Worm (Caenorhabditis elegans) whole organism, L1 larva: ENCODE results near the gene K10D6.3.

Experiments used
- C04F5.9 ChIP-seq: sonication (generic microtip); optimal IDR thresholded peaks from 2 replicates; lab custom pipeline; 2016; ENCODE audit warnings: missing genetic modification characterization, missing compliant biosample characterization
- aly-2 ChIP-seq: fragments of 150-350 bp; optimal IDR thresholded peaks from 2 replicates; lab custom pipeline; 2014; ENCODE audit warnings: missing biosample characterization, missing genetic modification characterization
- ceh-63 ChIP-seq: fragments of 200-800 bp; sonication (Bioruptor generic); optimal IDR thresholded peaks from 2 replicates; lab custom pipeline; 2018; ENCODE audit warnings: mild to moderate bottlenecking, missing genetic modification characterization, missing compliant biosample characterization
- ceh-88 ChIP-seq: fragments of 200-800 bp; sonication (Bioruptor generic); IDR thresholded peaks from 2 replicates; pipeline ENCODE4 v1.3.6; 2022; ENCODE audit warnings: missing genetic modification characterization, missing compliant biosample characterization
- dpl-1 ChIP-seq, 3 experiments: fragments of 150-350 bp in 2 of 3; sonication (generic microtip) in 1 of 3; optimal IDR thresholded peaks; 2 replicates each; lab custom pipeline; 2014 to 2017; ENCODE audit warnings: missing biosample characterization in 3 of 3, missing genetic modification characterization in 3 of 3, missing genetic modification reagents in 3 of 3
- efl-1 ChIP-seq, 4 experiments: fragments of 150-350 bp; optimal IDR thresholded peaks in 3 of 4; peaks in 1 of 4; 1 replicate in 1 of 4; 2 replicates in 3 of 4; lab custom pipeline; 2014; ENCODE audit warnings: missing biosample characterization in 2 of 4, missing genetic modification characterization in 2 of 4, missing genetic modification reagents in 2 of 4
- egl-27 ChIP-seq, 2 experiments: fragments of 150-350 bp in 1 of 2; sonication (generic microtip); optimal IDR thresholded peaks; 3 replicates each; lab custom pipeline; 2017 to 2018; ENCODE audit warnings: missing biosample characterization in 2 of 2, missing genetic modification characterization in 2 of 2, missing genetic modification reagents in 2 of 2
- elt-2 ChIP-seq: sonication (generic microtip); optimal IDR thresholded peaks from 2 replicates; lab custom pipeline; 2016; ENCODE audit warnings: missing genetic modification characterization, mild to moderate bottlenecking, inconsistent platforms, missing compliant biosample characterization, missing genetic modification reagents
- elt-3 ChIP-seq, 6 experiments: fragments of 150-350 bp in 1 of 6; sonication (generic microtip); optimal IDR thresholded peaks; 2 replicates each; lab custom pipeline; 2017 to 2018; ENCODE audit warnings: missing biosample characterization in 6 of 6, missing genetic modification characterization in 6 of 6, inconsistent platforms in 1 of 6
- fkh-8 ChIP-seq: sonication (generic microtip); optimal IDR thresholded peaks from 2 replicates; lab custom pipeline; 2016; ENCODE audit warnings: mild to moderate bottlenecking, missing genetic modification characterization, missing compliant biosample characterization
- grh-1 ChIP-seq: fragments of 200-800 bp; sonication (Bioruptor generic); IDR thresholded peaks from 2 replicates; pipeline ENCODE4 v1.3.6; 2022; ENCODE audit warnings: missing genetic modification reagents, missing genetic modification characterization, missing compliant biosample characterization
- hlh-4 ChIP-seq: sonication (generic microtip); optimal IDR thresholded peaks from 2 replicates; lab custom pipeline; 2016; ENCODE audit warnings: mild to moderate bottlenecking, missing genetic modification characterization, missing compliant biosample characterization
- jun-1 ChIP-seq: fragments of 150-350 bp; optimal IDR thresholded peaks from 2 replicates; lab custom pipeline; 2014; ENCODE audit warnings: missing biosample characterization, missing genetic modification reagents, missing genetic modification characterization
- lin-13 ChIP-seq: fragments of 150-350 bp; optimal IDR thresholded peaks from 2 replicates; lab custom pipeline; 2014; ENCODE audit warnings: missing biosample characterization, missing genetic modification reagents, missing genetic modification characterization
- lin-14 ChIP-seq: fragments of 200-800 bp; sonication (Bioruptor generic); optimal IDR thresholded peaks from 2 replicates; lab custom pipeline; 2018; ENCODE audit warnings: mild to moderate bottlenecking, missing genetic modification characterization, moderate library complexity, missing compliant biosample characterization
- lin-35 ChIP-seq, 2 experiments: fragments of 150-350 bp; optimal IDR thresholded peaks; 2 replicates each; lab custom pipeline; 2014; ENCODE audit warnings: missing biosample characterization in 2 of 2, missing genetic modification characterization in 2 of 2, missing genetic modification reagents in 2 of 2
- lin-39 ChIP-seq: fragments of 150-350 bp; optimal IDR thresholded peaks from 2 replicates; lab custom pipeline; 2014; ENCODE audit warnings: missing biosample characterization, missing genetic modification reagents, missing genetic modification characterization
- lir-3 ChIP-seq: sonication (generic microtip); optimal IDR thresholded peaks from 2 replicates; lab custom pipeline; 2016; ENCODE audit warnings: mild to moderate bottlenecking, missing genetic modification characterization, moderate library complexity, missing compliant biosample characterization; ENCODE audit not compliant: poor library complexity
- lsy-2 ChIP-seq, 2 experiments: fragments of 150-350 bp; optimal IDR thresholded peaks; 2 replicates each; lab custom pipeline; 2014; ENCODE audit warnings: missing biosample characterization in 2 of 2, missing genetic modification characterization in 2 of 2
- mdl-1 ChIP-seq, 2 experiments: fragments of 150-350 bp; optimal IDR thresholded peaks; 2 replicates each; lab custom pipeline; 2014 to 2017; ENCODE audit warnings: missing biosample characterization in 2 of 2, missing genetic modification characterization in 2 of 2, inconsistent platforms in 1 of 2
- nhr-11 ChIP-seq: fragments of 150-350 bp; optimal IDR thresholded peaks from 2 replicates; lab custom pipeline; 2014; ENCODE audit warnings: missing biosample characterization, missing genetic modification characterization
- nhr-19 ChIP-seq: fragments of 200-800 bp; sonication (Bioruptor generic); conservative IDR thresholded peaks from 2 replicates; pipeline ENCODE4 v1.3.6; 2022; ENCODE audit warnings: missing genetic modification characterization, missing compliant biosample characterization
- nhr-20 ChIP-seq: sonication (generic microtip); optimal IDR thresholded peaks from 2 replicates; lab custom pipeline; 2016; ENCODE audit warnings: mild to moderate bottlenecking, missing genetic modification characterization, missing compliant biosample characterization
- nhr-237 ChIP-seq: fragments of 150-350 bp; optimal IDR thresholded peaks from 2 replicates; lab custom pipeline; 2014; ENCODE audit warnings: missing biosample characterization, missing genetic modification characterization
- nhr-47 ChIP-seq: sonication (generic microtip); optimal IDR thresholded peaks from 2 replicates; lab custom pipeline; 2016; ENCODE audit warnings: mild to moderate bottlenecking, missing genetic modification characterization, moderate library complexity, missing compliant biosample characterization
- nhr-71 ChIP-seq: sonication (generic microtip); optimal IDR thresholded peaks from 2 replicates; lab custom pipeline; 2016; ENCODE audit warnings: mild to moderate bottlenecking, missing genetic modification characterization, moderate library complexity, missing compliant biosample characterization
- nhr-77 ChIP-seq: fragments of 150-350 bp; optimal IDR thresholded peaks from 2 replicates; lab custom pipeline; 2014; ENCODE audit warnings: missing biosample characterization, missing genetic modification characterization
- nhr-85 ChIP-seq: sonication (generic microtip); peaks from one replicate; lab custom pipeline; 2016; ENCODE audit warnings: missing genetic modification characterization, inconsistent platforms, missing compliant biosample characterization
- nhr-90 ChIP-seq: sonication (generic microtip); optimal IDR thresholded peaks from 2 replicates; lab custom pipeline; 2016; ENCODE audit warnings: mild to moderate bottlenecking, missing genetic modification characterization, missing compliant biosample characterization; ENCODE audit not compliant: poor library complexity
- pqm-1 ChIP-seq: sonication (generic microtip); optimal IDR thresholded peaks from 3 replicates; lab custom pipeline; 2017; ENCODE audit warnings: missing biosample characterization, missing genetic modification characterization
- rnt-1 ChIP-seq: sonication (generic microtip); optimal IDR thresholded peaks from 2 replicates; lab custom pipeline; 2016; ENCODE audit warnings: mild to moderate bottlenecking, missing genetic modification characterization, moderate library complexity, missing compliant biosample characterization
- snpc-4 ChIP-seq: fragments of 150-350 bp; optimal IDR thresholded peaks from 2 replicates; lab custom pipeline; 2014; ENCODE audit warnings: missing biosample characterization, missing genetic modification characterization
- snu-23 ChIP-seq: sonication (generic microtip); optimal IDR thresholded peaks from 2 replicates; lab custom pipeline; 2016; ENCODE audit warnings: missing genetic modification characterization, missing compliant biosample characterization
- swsn-7 ChIP-seq: sonication (generic microtip); optimal IDR thresholded peaks from 2 replicates; lab custom pipeline; 2016; ENCODE audit warnings: missing genetic modification characterization, missing compliant biosample characterization
- tlp-1 ChIP-seq: fragments of 150-350 bp; optimal IDR thresholded peaks from 2 replicates; lab custom pipeline; 2014; ENCODE audit warnings: missing biosample characterization, missing genetic modification characterization
- unc-30 ChIP-seq: sonication (generic microtip); optimal IDR thresholded peaks from 2 replicates; lab custom pipeline; 2017; ENCODE audit warnings: missing biosample characterization, missing genetic modification characterization
- vab-15 ChIP-seq: sonication (generic microtip); optimal IDR thresholded peaks from 2 replicates; lab custom pipeline; 2017; ENCODE audit warnings: missing genotype, mild to moderate bottlenecking, missing genetic modification characterization, missing compliant biosample characterization
- xbp-1 ChIP-seq: sonication (generic microtip); optimal IDR thresholded peaks from 2 replicates; lab custom pipeline; 2016; ENCODE audit warnings: missing genetic modification characterization, missing compliant biosample characterization

K10D6.3 gene

DNA sequence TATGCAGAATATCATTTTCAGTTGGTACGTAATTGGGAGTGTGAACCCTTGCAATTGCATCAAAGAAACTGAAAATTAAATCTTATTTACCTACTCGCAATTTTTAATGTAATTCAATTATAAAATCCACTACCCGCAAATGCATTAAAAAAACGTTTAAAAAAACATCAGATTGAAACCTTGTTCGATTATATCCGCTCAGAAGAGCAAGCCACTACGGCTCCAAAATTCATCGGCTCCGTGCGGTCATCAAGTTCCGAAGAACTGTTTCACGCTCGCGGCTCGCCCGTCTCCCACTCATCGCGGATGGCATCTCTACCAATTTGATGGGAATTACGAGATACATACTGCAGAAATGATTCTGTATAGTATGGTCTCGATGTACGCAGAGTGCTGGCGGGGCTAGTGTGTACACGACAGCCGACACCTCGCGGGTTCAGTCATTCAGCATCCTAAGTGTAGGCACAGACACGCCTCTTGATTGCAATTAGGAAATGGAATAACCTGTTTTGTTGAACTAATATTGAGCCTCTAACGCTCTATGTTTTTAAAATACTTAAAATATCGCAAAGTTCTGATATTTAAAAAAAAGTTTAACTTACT is 25.0 kb upstream of the K10D6.3 start:
- TF ChIP-seq swsn-7 (tag; lab: Kevin White, UChicago) (peak; percentile 47), lsy-2 (tag; optimal IDR thresholded peaks at IDR 0.05; lab: Kevin White, UChicago) (peak in 1 of 2 experiments; percentile 6), lin-14 (peak; percentile 32), snu-23 (GFP tag; lab: Kevin White, UChicago) (peak; percentile 32), rnt-1 (tag; lab: Kevin White, UChicago) (peak; percentile 60), nhr-71 (tag; lab: Kevin White, UChicago) (peak; percentile 69), nhr-77 (tag; lab: Kevin White, UChicago) (peak; percentile 21), efl-1 (optimal IDR thresholded peaks at IDR 0.05; lab: Kevin White, UChicago) (peak in 1 of 2 experiments; percentile 19), efl-1 (GFP tag; optimal IDR thresholded peaks at IDR 0.05 in 1 of 2; lab: Kevin White, UChicago) (peak in 1 of 2 experiments; percentile 72), nhr-85 (peak; percentile 83), nhr-20 (tag; lab: Kevin White, UChicago) (peak; percentile 59), snpc-4 (tag; lab: Kevin White, UChicago) (peak; percentile 96), nhr-47 (tag; lab: Kevin White, UChicago) (peak; percentile 39), nhr-19 (peak; percentile 71), nhr-90 (tag; lab: Kevin White, UChicago) (peak; percentile 67), grh-1 (peak; percentile 68), elt-2 (peak; percentile 56)

ce11 chrV:11176693-11177304 is 23.6 kb upstream of the K10D6.3 start:
- TF ChIP-seq swsn-7 (tag; lab: Kevin White, UChicago) (peak; percentile 65), lsy-2 (tag; optimal IDR thresholded peaks at IDR 0.05; lab: Kevin White, UChicago) (peak in 1 of 2 experiments; percentile 11), nhr-90 (tag; lab: Kevin White, UChicago) (peak; percentile 82), mdl-1 (tag; optimal IDR thresholded peaks at IDR 0.05; lab: Kevin White, UChicago) (peak in 1 of 2 experiments; percentile 16), xbp-1 (tag; lab: Kevin White, UChicago) (peak; percentile 10), nhr-20 (tag; lab: Kevin White, UChicago) (peak; percentile 74), efl-1 (optimal IDR thresholded peaks at IDR 0.05; lab: Kevin White, UChicago) (peak in 1 of 2 experiments; percentile 17), efl-1 (GFP tag; optimal IDR thresholded peaks at IDR 0.05 in 1 of 2; lab: Kevin White, UChicago) (peak in 1 of 2 experiments; percentile 85), elt-3 (tag; optimal IDR thresholded peaks at IDR 0.05; lab: Kevin White, UChicago) (peak in 4 of 6 experiments; percentile 16 to 55 (median 40)), lin-35 (GFP tag; optimal IDR thresholded peaks at IDR 0.05; lab: Kevin White, UChicago) (peak in 1 of 2 experiments; percentile 29), rnt-1 (tag; lab: Kevin White, UChicago) (peak; percentile 82), ceh-88 (GFP tag; lab: Robert Waterston, UW) (0 out of 2 replicates have a peak, but pooled peaks have one; percentile 2), nhr-71 (tag; lab: Kevin White, UChicago) (peak; percentile 82), lin-13 (GFP tag; lab: Kevin White, UChicago) (peak; percentile 32), snu-23 (GFP tag; lab: Kevin White, UChicago) (peak; percentile 60), grh-1 (peak; percentile 46), nhr-47 (tag; lab: Kevin White, UChicago) (peak; percentile 76), nhr-77 (tag; lab: Kevin White, UChicago) (peak; percentile 13), nhr-19 (peak; percentile 88), nhr-85 (peak; percentile 86), elt-2 (peak; percentile 93), lin-39 (tag; lab: Kevin White, UChicago) (peak; percentile 17), snpc-4 (tag; lab: Kevin White, UChicago) (peak; percentile 97), lin-14 (peak; percentile 64)

- TF ChIP-seq fkh-8 (peak; percentile 20), tlp-1 (no peak)
These were observed 22.8 kb upstream of the K10D6.3 start, which contains the start of gene gpa-1 for ce11 chrV:11177577-11177976. gpa-1 (minus strand) TSS chrV:11177677.

DNA sequence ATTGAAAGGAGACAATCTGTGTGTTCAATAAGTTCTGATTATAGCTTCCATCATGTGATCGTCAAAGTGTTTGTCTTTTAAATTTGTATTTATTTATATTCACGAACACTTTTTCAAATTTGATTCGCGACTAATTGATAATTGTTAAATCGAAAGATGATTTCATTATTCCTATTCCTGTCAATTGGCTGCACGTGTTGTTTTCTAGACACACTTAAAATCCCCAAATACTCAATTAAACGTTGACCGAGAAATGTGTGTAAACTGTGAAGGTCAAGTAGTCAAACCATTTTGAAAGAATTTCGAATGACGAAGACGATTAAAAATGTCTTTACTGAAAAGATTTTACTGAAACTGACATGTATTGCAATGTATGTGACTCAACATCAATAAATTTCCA is 19.5 kb upstream of the K10D6.3 start:
- TF ChIP-seq lin-14, result peak; percentile 51
- TF ChIP-seq pqm-1 (tag; lab: Kevin White, UChicago), result no peak
- no peak for TF ChIP-seq aly-2 (tag; lab: Kevin White, UChicago)
- TF ChIP-seq lir-3 (tag; lab: Kevin White, UChicago), result no peak
- no peak for TF ChIP-seq lin-35 (GFP tag; optimal IDR thresholded peaks at IDR 0.05; lab: Kevin White, UChicago)
- TF ChIP-seq hlh-4 (tag; lab: Kevin White, UChicago), result no peak
- TF ChIP-seq egl-27 (tag; optimal IDR thresholded peaks at IDR 0.05; lab: Kevin White, UChicago), result no peak
- TF ChIP-seq nhr-20 (tag; lab: Kevin White, UChicago), result peak; percentile 24
- no peak for TF ChIP-seq ceh-63 (GFP tag; lab: Kevin White, UChicago)
- TF ChIP-seq elt-3 (tag; optimal IDR thresholded peaks at IDR 0.05; lab: Kevin White, UChicago), result peak in 1 of 6 experiments; percentile 3
- no peak for TF ChIP-seq ceh-88 (GFP tag; lab: Robert Waterston, UW)
- no peak for TF ChIP-seq vab-15 (tag; lab: Kevin White, UChicago)
- TF ChIP-seq dpl-1 (GFP tag; optimal IDR thresholded peaks at IDR 0.05; lab: Kevin White, UChicago), result no peak
- TF ChIP-seq jun-1 (tag; lab: Kevin White, UChicago), result no peak
- no peak for TF ChIP-seq nhr-11 (tag; lab: Kevin White, UChicago)
- no peak for TF ChIP-seq unc-30 (tag; lab: Kevin White, UChicago)
- peak; percentile 89 for TF ChIP-seq nhr-85
- no peak for TF ChIP-seq C04F5.9 (tag; lab: Kevin White, UChicago)
- TF ChIP-seq efl-1 (optimal IDR thresholded peaks at IDR 0.05; lab: Kevin White, UChicago), result no peak
- peak in 1 of 2 experiments; percentile 8 for TF ChIP-seq efl-1 (GFP tag; optimal IDR thresholded peaks at IDR 0.05 in 1 of 2; lab: Kevin White, UChicago)
- no peak for TF ChIP-seq nhr-237 (tag; lab: Kevin White, UChicago)
- TF ChIP-seq elt-2, result no peak
